Worm (Caenorhabditis elegans) whole organism, L1 larva: ENCODE data around the gene sre-10.

Experiments
- C16A3.4 ChIP-seq: fragments of 150-350 bp; optimal IDR thresholded peaks from 2 replicates; lab custom pipeline; 2014; ENCODE audit warnings: missing biosample characterization, missing genetic modification characterization
- Y116A8C.19 ChIP-seq: sonication (generic microtip); optimal IDR thresholded peaks from 2 replicates; lab custom pipeline; 2016; ENCODE audit warnings: missing compliant biosample characterization, missing genetic modification characterization, borderline replicate concordance
- aha-1 ChIP-seq: fragments of 150-350 bp; optimal IDR thresholded peaks from 2 replicates; lab custom pipeline; 2014; ENCODE audit warnings: missing biosample characterization, missing genetic modification characterization
- blmp-1 ChIP-seq: fragments of 150-350 bp; optimal IDR thresholded peaks from 2 replicates; lab custom pipeline; 2014; ENCODE audit warnings: missing biosample characterization, missing genetic modification characterization
- ceh-63 ChIP-seq: fragments of 200-800 bp; sonication (Bioruptor generic); optimal IDR thresholded peaks from 2 replicates; lab custom pipeline; 2018; ENCODE audit warnings: mild to moderate bottlenecking, missing genetic modification characterization, missing compliant biosample characterization
- ceh-8 ChIP-seq: fragments of 200-800 bp; sonication (Bioruptor generic); optimal IDR thresholded peaks from 2 replicates; lab custom pipeline; 2018; ENCODE audit warnings: mild to moderate bottlenecking, missing genetic modification characterization, moderate library complexity, missing compliant biosample characterization
- ceh-82 ChIP-seq, 3 experiments: fragments of 150-350 bp in 1 of 3; sonication (generic microtip) in 2 of 3; optimal IDR thresholded peaks; 2 replicates each; lab custom pipeline; 2014 to 2017; ENCODE audit warnings: missing biosample characterization in 3 of 3, missing genetic modification characterization in 3 of 3
- ceh-88 ChIP-seq: fragments of 200-800 bp; sonication (Bioruptor generic); IDR thresholded peaks from 2 replicates; pipeline ENCODE4 v1.3.6; 2022; ENCODE audit warnings: missing genetic modification characterization, missing compliant biosample characterization
- ceh-90 ChIP-seq: sonication (generic microtip); optimal IDR thresholded peaks from 2 replicates; lab custom pipeline; 2016; ENCODE audit warnings: missing genetic modification characterization, missing compliant biosample characterization
- dpl-1 ChIP-seq, 3 experiments: fragments of 150-350 bp in 2 of 3; sonication (generic microtip) in 1 of 3; optimal IDR thresholded peaks; 2 replicates each; lab custom pipeline; 2014 to 2017; ENCODE audit warnings: missing biosample characterization in 3 of 3, missing genetic modification characterization in 3 of 3, missing genetic modification reagents in 3 of 3
- efl-1 ChIP-seq, 4 experiments: fragments of 150-350 bp; optimal IDR thresholded peaks in 3 of 4; peaks in 1 of 4; 1 replicate in 1 of 4; 2 replicates in 3 of 4; lab custom pipeline; 2014; ENCODE audit warnings: missing biosample characterization in 2 of 4, missing genetic modification characterization in 2 of 4, missing genetic modification reagents in 2 of 4
- elt-2 ChIP-seq: sonication (generic microtip); optimal IDR thresholded peaks from 2 replicates; lab custom pipeline; 2016; ENCODE audit warnings: missing genetic modification characterization, mild to moderate bottlenecking, inconsistent platforms, missing compliant biosample characterization, missing genetic modification reagents
- elt-3 ChIP-seq, 6 experiments: fragments of 150-350 bp in 1 of 6; sonication (generic microtip); optimal IDR thresholded peaks; 2 replicates each; lab custom pipeline; 2017 to 2018; ENCODE audit warnings: missing biosample characterization in 6 of 6, missing genetic modification characterization in 6 of 6, inconsistent platforms in 1 of 6
- ets-5 ChIP-seq: fragments of 200-800 bp; sonication (Bioruptor generic); IDR thresholded peaks from 2 replicates; pipeline ENCODE4 v1.3.6; 2022; ENCODE audit warnings: missing genetic modification characterization, missing compliant biosample characterization
- fkh-10 ChIP-seq: sonication (generic microtip); optimal IDR thresholded peaks from 2 replicates; lab custom pipeline; 2017; ENCODE audit warnings: missing biosample characterization, missing genetic modification reagents, missing genetic modification characterization
- fkh-8 ChIP-seq: sonication (generic microtip); optimal IDR thresholded peaks from 2 replicates; lab custom pipeline; 2016; ENCODE audit warnings: mild to moderate bottlenecking, missing genetic modification characterization, missing compliant biosample characterization
- fos-1 ChIP-seq: fragments of 150-350 bp; optimal IDR thresholded peaks from 2 replicates; lab custom pipeline; 2014; ENCODE audit warnings: missing biosample characterization, missing genetic modification characterization
- grh-1 ChIP-seq: fragments of 200-800 bp; sonication (Bioruptor generic); IDR thresholded peaks from 2 replicates; pipeline ENCODE4 v1.3.6; 2022; ENCODE audit warnings: missing genetic modification reagents, missing genetic modification characterization, missing compliant biosample characterization
- hlh-17 ChIP-seq: fragments of 200-800 bp; sonication (Bioruptor generic); optimal IDR thresholded peaks from 2 replicates; lab custom pipeline; 2018; ENCODE audit warnings: missing genetic modification characterization, mild to moderate bottlenecking, missing compliant biosample characterization, moderate library complexity, borderline replicate concordance
- hlh-4 ChIP-seq: sonication (generic microtip); optimal IDR thresholded peaks from 2 replicates; lab custom pipeline; 2016; ENCODE audit warnings: mild to moderate bottlenecking, missing genetic modification characterization, missing compliant biosample characterization
- irx-1 ChIP-seq: sonication (generic microtip); optimal IDR thresholded peaks from 2 replicates; lab custom pipeline; 2016; ENCODE audit warnings: missing genetic modification characterization, missing compliant biosample characterization
- isw-1 ChIP-seq: fragments of 200-800 bp; sonication (Bioruptor generic); IDR thresholded peaks from 2 replicates; pipeline ENCODE4 v1.3.6; 2022; ENCODE audit warnings: missing genetic modification characterization, missing compliant biosample characterization
- lin-39 ChIP-seq: fragments of 150-350 bp; optimal IDR thresholded peaks from 2 replicates; lab custom pipeline; 2014; ENCODE audit warnings: missing biosample characterization, missing genetic modification reagents, missing genetic modification characterization
- lir-3 ChIP-seq: sonication (generic microtip); optimal IDR thresholded peaks from 2 replicates; lab custom pipeline; 2016; ENCODE audit warnings: mild to moderate bottlenecking, missing genetic modification characterization, moderate library complexity, missing compliant biosample characterization; ENCODE audit not compliant: poor library complexity
- mab-9 ChIP-seq: fragments of 200-800 bp; sonication (Bioruptor generic); IDR thresholded peaks from 2 replicates; pipeline ENCODE4 v1.3.6; 2022; ENCODE audit warnings: missing genetic modification reagents, missing genetic modification characterization, missing compliant biosample characterization
- mdl-1 ChIP-seq, 2 experiments: fragments of 150-350 bp; optimal IDR thresholded peaks; 2 replicates each; lab custom pipeline; 2014 to 2017; ENCODE audit warnings: missing biosample characterization in 2 of 2, missing genetic modification characterization in 2 of 2, inconsistent platforms in 1 of 2
- mep-1 ChIP-seq: fragments of 150-350 bp; optimal IDR thresholded peaks from 2 replicates; lab custom pipeline; 2014; ENCODE audit warnings: missing biosample characterization, missing genetic modification characterization
- nhr-11 ChIP-seq: fragments of 150-350 bp; optimal IDR thresholded peaks from 2 replicates; lab custom pipeline; 2014; ENCODE audit warnings: missing biosample characterization, missing genetic modification characterization
- nhr-12 ChIP-seq: sonication (generic microtip); optimal IDR thresholded peaks from 2 replicates; lab custom pipeline; 2017; ENCODE audit warnings: missing biosample characterization, missing genetic modification characterization
- nhr-19 ChIP-seq: fragments of 200-800 bp; sonication (Bioruptor generic); conservative IDR thresholded peaks from 2 replicates; pipeline ENCODE4 v1.3.6; 2022; ENCODE audit warnings: missing genetic modification characterization, missing compliant biosample characterization
- nhr-20 ChIP-seq: sonication (generic microtip); optimal IDR thresholded peaks from 2 replicates; lab custom pipeline; 2016; ENCODE audit warnings: mild to moderate bottlenecking, missing genetic modification characterization, missing compliant biosample characterization
- nhr-237 ChIP-seq: fragments of 150-350 bp; optimal IDR thresholded peaks from 2 replicates; lab custom pipeline; 2014; ENCODE audit warnings: missing biosample characterization, missing genetic modification characterization
- nhr-28 ChIP-seq: fragments of 150-350 bp; optimal IDR thresholded peaks from 2 replicates; lab custom pipeline; 2014; ENCODE audit warnings: missing biosample characterization, missing genetic modification characterization
- nhr-71 ChIP-seq: sonication (generic microtip); optimal IDR thresholded peaks from 2 replicates; lab custom pipeline; 2016; ENCODE audit warnings: mild to moderate bottlenecking, missing genetic modification characterization, moderate library complexity, missing compliant biosample characterization
- nhr-76 ChIP-seq: sonication (generic microtip); optimal IDR thresholded peaks from 2 replicates; lab custom pipeline; 2017; ENCODE audit warnings: missing biosample characterization, missing genetic modification characterization
- nhr-85 ChIP-seq: sonication (generic microtip); peaks from one replicate; lab custom pipeline; 2016; ENCODE audit warnings: missing genetic modification characterization, inconsistent platforms, missing compliant biosample characterization
- nhr-90 ChIP-seq: sonication (generic microtip); optimal IDR thresholded peaks from 2 replicates; lab custom pipeline; 2016; ENCODE audit warnings: mild to moderate bottlenecking, missing genetic modification characterization, missing compliant biosample characterization; ENCODE audit not compliant: poor library complexity
- skn-1 ChIP-seq: fragments of 150-350 bp; optimal IDR thresholded peaks from 2 replicates; lab custom pipeline; 2014; ENCODE audit warnings: missing biosample characterization, missing genetic modification characterization
- snu-23 ChIP-seq: sonication (generic microtip); optimal IDR thresholded peaks from 2 replicates; lab custom pipeline; 2016; ENCODE audit warnings: missing genetic modification characterization, missing compliant biosample characterization
- sptf-1 ChIP-seq: fragments of 150-350 bp; optimal IDR thresholded peaks from 2 replicates; lab custom pipeline; 2014; ENCODE audit warnings: missing biosample characterization, missing genetic modification characterization
- swsn-7 ChIP-seq: sonication (generic microtip); optimal IDR thresholded peaks from 2 replicates; lab custom pipeline; 2016; ENCODE audit warnings: missing genetic modification characterization, missing compliant biosample characterization
- tlp-1 ChIP-seq: fragments of 150-350 bp; optimal IDR thresholded peaks from 2 replicates; lab custom pipeline; 2014; ENCODE audit warnings: missing biosample characterization, missing genetic modification characterization
- vab-15 ChIP-seq: sonication (generic microtip); optimal IDR thresholded peaks from 2 replicates; lab custom pipeline; 2017; ENCODE audit warnings: missing genotype, mild to moderate bottlenecking, missing genetic modification characterization, missing compliant biosample characterization
- zag-1 ChIP-seq: fragments of 150-350 bp; optimal IDR thresholded peaks from 2 replicates; lab custom pipeline; 2014; ENCODE audit warnings: missing biosample characterization, missing genetic modification characterization
- zip-4 ChIP-seq: fragments of 200-800 bp; sonication (Bioruptor generic); optimal IDR thresholded peaks from 2 replicates; lab custom pipeline; 2018; ENCODE audit warnings: mild to moderate bottlenecking, missing genetic modification characterization, moderate library complexity, missing compliant biosample characterization

The sre-10 gene

DNA sequence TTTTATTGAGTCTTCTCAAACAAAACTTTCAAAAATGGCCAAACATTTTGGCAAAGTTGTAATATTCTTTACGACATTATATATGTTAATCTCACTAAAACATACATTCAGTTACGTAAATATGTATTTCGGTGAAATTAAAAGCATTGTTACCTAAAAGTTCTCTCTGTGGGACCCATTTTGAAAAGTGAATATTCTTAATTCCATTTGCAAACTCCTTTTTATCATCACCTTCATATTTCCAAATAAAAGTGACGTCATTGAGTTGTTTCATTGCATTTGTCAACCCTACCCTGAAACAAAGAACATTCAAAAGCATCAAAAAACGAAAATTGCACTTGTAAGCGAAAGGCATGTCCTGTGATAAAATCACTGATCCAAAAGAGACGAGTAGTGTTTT, 8.0 kb downstream of the sre-10 start:
- TF ChIP-seq ceh-8 (GFP tag; lab: Kevin White, UChicago), result no peak
- TF ChIP-seq efl-1 (optimal IDR thresholded peaks at IDR 0.05; lab: Kevin White, UChicago), result no peak
- peak in 1 of 2 experiments; percentile 20 for TF ChIP-seq efl-1 (GFP tag; optimal IDR thresholded peaks at IDR 0.05 in 1 of 2; lab: Kevin White, UChicago)
- no peak for TF ChIP-seq ceh-90 (tag; lab: Kevin White, UChicago)
- no peak for TF ChIP-seq grh-1
- TF ChIP-seq mdl-1 (tag; optimal IDR thresholded peaks at IDR 0.05; lab: Kevin White, UChicago), result no peak
- no peak for TF ChIP-seq lin-39 (tag; lab: Kevin White, UChicago)
- TF ChIP-seq elt-2 (tag; lab: Kevin White, UChicago), result no peak
- peak; percentile 33 for TF ChIP-seq nhr-19 (GFP tag; lab: Robert Waterston, UW)
- no peak for TF ChIP-seq nhr-11 (tag; lab: Kevin White, UChicago)
- no peak for TF ChIP-seq mep-1
- TF ChIP-seq dpl-1 (GFP tag; optimal IDR thresholded peaks at IDR 0.05; lab: Kevin White, UChicago), result no peak
- TF ChIP-seq nhr-12 (tag; lab: Kevin White, UChicago), result no peak
- peak; percentile 14 for TF ChIP-seq nhr-20 (tag; lab: Kevin White, UChicago)
- no peak for TF ChIP-seq nhr-90 (tag; lab: Kevin White, UChicago)
- TF ChIP-seq elt-3 (tag; optimal IDR thresholded peaks at IDR 0.05; lab: Kevin White, UChicago), result no peak
- no peak for TF ChIP-seq nhr-28 (tag; lab: Kevin White, UChicago)
- no peak for TF ChIP-seq nhr-85 (tag; lab: Kevin White, UChicago)
- TF ChIP-seq lir-3, result no peak
- TF ChIP-seq skn-1, result no peak
- no peak for TF ChIP-seq nhr-76 (tag; lab: Kevin White, UChicago)
- no peak for TF ChIP-seq blmp-1
- TF ChIP-seq ets-5, result no peak
- TF ChIP-seq nhr-71 (tag; lab: Kevin White, UChicago), result peak; percentile 14
- no peak for TF ChIP-seq fos-1 (tag; lab: Kevin White, UChicago)
- TF ChIP-seq ceh-82 (tag; optimal IDR thresholded peaks at IDR 0.05; lab: Kevin White, UChicago), result no peak
- no peak for TF ChIP-seq tlp-1
- TF ChIP-seq fkh-8 (tag; lab: Kevin White, UChicago), result peak; percentile 29
- no peak for TF ChIP-seq irx-1
- no peak for TF ChIP-seq zip-4 (GFP tag; lab: Kevin White, UChicago)
- TF ChIP-seq, all 84 proteins: peak for 5

DNA sequence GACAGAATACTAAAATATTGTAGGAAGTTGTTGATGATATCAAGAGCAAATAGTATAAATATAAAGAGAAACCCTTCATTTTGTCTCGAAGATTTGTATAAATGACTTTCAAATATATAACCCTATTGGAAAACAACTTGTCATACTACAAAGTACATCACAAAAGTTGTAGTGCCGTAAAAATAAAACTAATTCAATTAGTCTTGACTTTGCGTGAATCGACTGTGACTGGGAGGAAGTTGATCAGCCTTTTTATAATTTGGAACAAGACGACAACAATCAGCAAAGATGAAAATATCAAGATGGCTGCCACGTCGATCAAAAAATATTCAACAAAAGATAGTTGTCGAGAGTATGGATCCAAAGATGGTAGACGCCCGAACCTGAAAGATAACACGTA, 9.5 kb downstream of the sre-10 start, which contains the start of gene ugt-40:
Gene ugt-40 (minus strand): TSS at position 101 of the 400 bp plus-strand sequence.
- TF ChIP-seq swsn-7 (tag; lab: Kevin White, UChicago) (no peak), nhr-90 (tag; lab: Kevin White, UChicago) (no peak), elt-3 (tag; optimal IDR thresholded peaks at IDR 0.05; lab: Kevin White, UChicago) (no peak), hlh-4 (no peak), aha-1 (tag; lab: Kevin White, UChicago) (no peak), nhr-237 (tag; lab: Kevin White, UChicago) (no peak), mab-9 (GFP tag; lab: Robert Waterston, UW) (no peak), fkh-10 (no peak), zag-1 (no peak), snu-23 (GFP tag; lab: Kevin White, UChicago) (no peak), ceh-63 (no peak), zip-4 (GFP tag; lab: Kevin White, UChicago) (no peak), C16A3.4 (tag; lab: Kevin White, UChicago) (no peak), isw-1 (GFP tag; lab: Robert Waterston, UW) (no peak), mep-1 (no peak), sptf-1 (no peak), vab-15 (tag; lab: Kevin White, UChicago) (no peak), ceh-88 (GFP tag; lab: Robert Waterston, UW) (no peak), Y116A8C.19 (tag; lab: Kevin White, UChicago) (no peak), hlh-17 (GFP tag; lab: Kevin White, UChicago) (no peak)
